Fruit fly (Drosophila melanogaster) whole organism: ENCODE results near the gene GckIII.

Source experiments
- CG8478 ChIP-seq: fragments of >200 bp; optimal IDR thresholded peaks from 2 replicates; lab custom pipeline; 2018; ENCODE audit warnings: inconsistent platforms
- Dll ChIP-seq: fragments of >200 bp; optimal IDR thresholded peaks from 2 replicates; lab custom pipeline; 2017
- EcR ChIP-seq, 2 experiments: fragments of >200 bp; optimal IDR thresholded peaks; 2 replicates each; lab custom pipeline; 2017; ENCODE audit warnings: missing biosample characterization in 2 of 2, missing genetic modification characterization in 2 of 2, missing genetic modification reagents in 2 of 2
- pan ChIP-seq: fragments of >200 bp; optimal IDR thresholded peaks from 2 replicates; lab custom pipeline; 2017
- psq ChIP-seq: fragments of >200 bp; optimal IDR thresholded peaks from 2 replicates; lab custom pipeline; 2017
- usp ChIP-seq: fragments of >200 bp; optimal IDR thresholded peaks from 2 replicates; lab custom pipeline; 2017; ENCODE audit warnings: missing biosample characterization, missing genetic modification characterization, mixed read lengths

GckIII gene

DNA sequence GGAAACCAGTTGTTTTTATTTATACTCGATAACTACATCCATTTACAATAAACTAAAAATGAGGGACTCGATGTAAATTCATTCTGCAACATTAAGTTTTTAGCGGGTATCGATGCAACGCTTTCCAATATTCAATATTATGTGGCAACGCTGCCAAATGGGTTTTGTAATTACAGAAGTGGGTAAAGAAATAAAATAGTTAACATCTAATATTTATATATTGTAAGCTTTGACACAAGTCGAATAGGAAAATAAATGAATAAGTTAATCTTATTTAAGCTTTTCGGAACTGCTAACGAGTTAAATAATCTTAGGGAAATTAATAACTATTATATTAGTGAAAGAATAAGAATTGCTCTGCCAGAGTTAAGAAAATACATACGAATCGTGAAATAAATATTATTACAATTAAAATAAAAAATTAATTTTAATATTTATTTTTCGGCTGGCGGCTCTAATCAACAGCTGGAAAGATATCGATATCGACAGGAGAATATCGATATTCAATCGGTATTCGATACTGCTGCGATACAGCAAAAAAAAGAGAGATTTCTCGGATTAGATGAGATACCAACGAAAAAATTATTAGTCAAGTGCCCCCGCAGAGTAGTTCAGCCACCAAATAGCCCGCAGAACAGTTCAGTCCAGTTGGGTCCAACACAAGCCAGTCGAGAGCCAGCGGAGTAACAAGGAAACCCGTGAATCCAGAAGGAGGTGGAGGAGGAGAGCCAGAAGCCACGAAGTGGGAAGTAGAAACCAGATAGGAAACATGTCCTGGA is at the start of gene GckIII:
Gene GckIII, plus strand, starts transcription at position 485 of the 779 bp plus-strand sequence.
- TF ChIP-seq Dll (lab: Kevin White, UChicago) (no peak), usp (GFP tag; lab: Kevin White, UChicago) (no peak), pan (lab: Kevin White, UChicago) (no peak), CG8478 (lab: Kevin White, UChicago) (no peak)

DNA sequence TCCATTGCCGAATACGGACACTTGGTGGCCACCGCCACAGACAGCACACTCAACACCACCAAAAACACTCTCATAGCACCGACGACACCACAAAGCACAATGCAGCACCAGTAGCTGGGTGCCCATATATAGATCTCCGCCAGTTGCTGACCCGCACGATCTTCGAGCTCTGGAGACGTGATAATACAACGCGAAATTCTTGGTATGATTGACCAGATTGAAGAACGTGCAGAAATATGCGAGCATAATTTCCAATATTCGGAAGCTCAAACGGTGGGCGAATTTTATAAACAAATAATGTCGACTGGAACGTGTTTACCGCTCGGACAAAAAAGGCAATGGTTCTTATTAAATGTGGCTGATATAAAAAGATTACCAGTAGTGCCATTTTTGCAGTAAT is 49.4 kb upstream of the GckIII start, which contains the start of gene CG4009:
Gene CG4009, minus strand, starts transcription at position 101 of the 400 bp plus-strand sequence.
- TF ChIP-seq Dll (lab: Kevin White, UChicago) (no peak), EcR (GFP tag; optimal IDR thresholded peaks at IDR 0.05; lab: Kevin White, UChicago) (no peak), pan (lab: Kevin White, UChicago) (no peak), usp (GFP tag; lab: Kevin White, UChicago) (no peak), CG8478 (lab: Kevin White, UChicago) (no peak), psq (lab: Kevin White, UChicago) (no peak)

DNA sequence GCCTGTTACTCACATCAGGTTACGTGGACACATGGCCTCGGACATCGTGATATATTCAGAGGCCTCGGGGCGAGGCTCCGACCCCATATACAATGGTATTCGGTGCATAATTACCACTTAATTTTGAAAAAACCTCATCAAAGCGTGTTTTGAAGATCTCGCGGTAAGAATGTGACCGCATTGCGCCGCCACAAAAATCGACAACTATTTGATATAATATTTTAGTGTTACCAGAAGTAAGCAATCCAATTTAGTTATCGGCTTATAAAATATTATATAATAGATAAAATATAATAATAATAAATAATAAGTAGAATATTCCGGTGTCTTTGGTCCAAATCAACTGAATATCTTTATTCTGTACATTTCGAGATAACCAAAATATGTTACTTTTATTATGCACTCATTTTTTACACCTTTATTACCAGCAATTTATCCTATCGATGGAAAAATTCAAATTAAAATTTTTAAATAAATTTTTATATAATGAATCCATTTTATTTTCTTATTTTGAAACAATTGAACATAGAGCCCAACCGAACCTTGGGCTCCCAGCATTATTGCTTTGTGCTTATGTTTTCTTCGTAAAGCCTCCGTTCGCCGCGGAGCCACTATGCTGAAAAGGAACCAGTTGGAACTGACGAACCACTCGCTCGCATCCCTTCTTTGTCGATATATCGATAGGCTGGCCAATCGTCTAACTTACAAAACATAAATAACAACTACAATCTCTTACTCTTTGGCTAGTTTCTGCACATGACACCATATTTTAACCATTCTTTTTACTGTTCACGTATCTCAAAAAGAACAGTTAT is 45.1 kb upstream of the GckIII start, which contains the start of the genes CG18213 and Trm7-32:
Gene CG18213, minus strand, starts transcription at position 211 of the 815 bp plus-strand sequence.
Gene Trm7-32, plus strand, starts transcription at position 690 of the 815 bp plus-strand sequence.
- TF ChIP-seq psq (lab: Kevin White, UChicago), result no peak
- no peak for TF ChIP-seq CG8478 (lab: Kevin White, UChicago)
- no peak for TF ChIP-seq EcR (GFP tag; optimal IDR thresholded peaks at IDR 0.05; lab: Kevin White, UChicago)
- TF ChIP-seq Dll (lab: Kevin White, UChicago), result no peak
- TF ChIP-seq usp (GFP tag; lab: Kevin White, UChicago), result no peak
- no peak for TF ChIP-seq pan (lab: Kevin White, UChicago)

DNA sequence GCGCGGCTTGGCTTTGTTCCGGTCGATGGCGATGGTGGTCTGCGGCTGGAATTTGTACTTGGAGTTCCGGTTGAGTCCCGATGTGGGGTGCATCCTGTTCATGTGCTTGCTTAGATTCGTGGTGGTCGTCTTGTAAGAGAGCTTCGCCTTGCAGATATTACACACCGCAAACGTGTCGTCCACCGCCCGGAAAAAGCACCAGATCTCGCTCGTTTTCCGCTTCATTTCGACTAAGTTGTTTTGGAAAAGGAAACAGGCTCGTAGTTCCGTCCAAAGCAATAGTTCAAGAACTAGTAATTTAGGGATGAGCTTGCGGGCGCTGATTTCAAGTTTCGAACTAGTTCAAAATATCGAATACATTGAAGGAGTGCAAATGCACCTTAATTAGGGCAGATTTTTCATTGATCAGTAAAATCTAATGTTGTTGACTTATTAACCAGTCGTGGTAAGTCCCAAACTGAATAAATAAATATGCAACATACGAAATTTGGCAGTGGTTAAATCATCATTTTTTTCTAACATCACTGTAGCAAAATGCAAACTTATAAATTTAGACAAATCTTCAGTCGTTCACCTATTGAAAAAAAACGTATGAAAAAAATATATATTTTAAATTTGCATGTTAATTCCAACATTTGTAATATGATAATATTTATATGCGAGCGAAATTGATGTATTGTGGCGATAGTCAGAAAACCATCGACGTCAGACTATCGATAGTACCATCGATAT is 42.3 kb upstream of the GckIII start, which contains the start of the genes bdwf and Patr-1:
Gene bdwf, minus strand, starts transcription at position 299 of the 732 bp plus-strand sequence.
Gene Patr-1, plus strand, starts transcription at position 727 of the 732 bp plus-strand sequence.
- TF ChIP-seq CG8478 (lab: Kevin White, UChicago) (no peak), psq (lab: Kevin White, UChicago) (no peak), pan (lab: Kevin White, UChicago) (no peak), usp (GFP tag; lab: Kevin White, UChicago) (no peak), Dll (lab: Kevin White, UChicago) (no peak), EcR (GFP tag; optimal IDR thresholded peaks at IDR 0.05; lab: Kevin White, UChicago) (no peak)

DNA sequence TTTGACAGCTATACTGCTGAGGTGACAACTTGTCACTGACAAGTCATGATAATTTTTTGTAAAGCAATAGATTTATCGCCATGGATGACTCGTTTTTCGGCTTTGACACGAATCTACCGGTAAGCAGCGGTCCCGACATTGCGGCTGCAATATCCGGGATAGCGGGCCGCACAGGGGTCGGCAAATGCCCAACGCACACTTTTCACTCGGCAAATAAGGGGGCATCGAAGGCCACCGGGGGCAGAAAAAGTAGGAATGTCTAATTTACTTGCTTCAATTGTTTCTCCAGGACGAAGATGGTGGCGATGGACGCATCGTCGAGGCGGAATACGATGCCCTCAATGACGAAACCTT is 41.8 kb upstream of the GckIII start:
- TF ChIP-seq EcR (GFP tag; optimal IDR thresholded peaks at IDR 0.05; lab: Kevin White, UChicago) (no peak), pan (lab: Kevin White, UChicago) (no peak), CG8478 (lab: Kevin White, UChicago) (no peak), Dll (lab: Kevin White, UChicago) (no peak), usp (GFP tag; lab: Kevin White, UChicago) (no peak), psq (lab: Kevin White, UChicago) (no peak)

DNA sequence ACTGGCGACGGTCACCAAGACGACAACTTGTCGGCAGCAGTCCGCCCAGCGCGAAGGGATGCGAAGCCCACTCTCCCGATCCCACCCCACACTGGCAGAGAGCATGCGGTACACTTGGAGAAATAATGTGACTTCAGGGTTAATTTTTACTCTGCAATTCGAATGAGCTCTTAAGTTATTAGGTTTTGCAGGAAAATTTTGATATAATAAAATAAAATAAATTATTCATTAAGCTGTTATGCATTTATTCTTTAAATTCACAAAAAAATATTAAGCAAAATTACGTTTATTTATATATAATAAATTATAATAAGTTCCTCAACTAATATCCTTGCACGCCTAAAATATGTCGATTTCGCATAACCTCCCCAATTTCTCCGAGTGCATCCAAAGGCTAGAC is 36.4 kb upstream of the GckIII start:
- TF ChIP-seq psq (lab: Kevin White, UChicago) (no peak), usp (GFP tag; lab: Kevin White, UChicago) (no peak), Dll (lab: Kevin White, UChicago) (no peak), EcR (GFP tag; optimal IDR thresholded peaks at IDR 0.05; lab: Kevin White, UChicago) (no peak), pan (lab: Kevin White, UChicago) (no peak), CG8478 (lab: Kevin White, UChicago) (no peak)

DNA sequence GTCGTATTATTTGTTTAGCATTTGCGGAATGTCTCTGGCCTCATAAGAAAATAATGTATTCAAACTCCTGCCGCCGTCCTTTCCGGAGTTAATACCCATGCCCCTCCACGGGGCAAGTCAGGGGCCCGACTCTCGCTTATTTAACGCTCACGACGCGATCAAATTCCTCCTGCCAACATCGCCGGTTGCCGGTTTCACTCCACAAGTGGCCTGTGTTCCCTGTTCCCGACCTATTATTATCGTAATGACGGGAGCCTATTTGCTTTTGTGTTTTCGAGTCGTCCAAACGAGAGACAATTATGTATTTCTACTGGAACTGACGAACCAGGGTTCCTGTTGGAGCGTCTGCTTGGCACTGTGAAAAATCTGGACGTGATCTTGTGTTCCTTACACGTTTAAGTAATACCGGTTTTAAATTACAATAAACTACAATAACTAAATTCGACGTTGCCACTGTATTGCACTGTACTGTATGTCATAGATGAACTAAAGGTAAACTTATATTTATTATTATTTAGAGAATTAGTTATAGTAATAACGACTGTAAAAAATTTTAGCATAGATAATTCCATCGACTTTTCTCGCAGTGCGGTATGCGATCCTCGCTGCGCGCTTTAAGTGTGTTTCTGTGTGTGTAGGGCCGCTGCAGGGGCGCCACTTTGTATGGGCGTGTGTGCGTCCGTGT is 32.7 kb upstream of the GckIII start:
- no peak for TF ChIP-seq CG8478 (lab: Kevin White, UChicago)
- no peak for TF ChIP-seq usp (GFP tag; lab: Kevin White, UChicago)
- no peak for TF ChIP-seq EcR (GFP tag; optimal IDR thresholded peaks at IDR 0.05; lab: Kevin White, UChicago)
- no peak for TF ChIP-seq psq (lab: Kevin White, UChicago)
- peak; percentile 37 for TF ChIP-seq Dll (lab: Kevin White, UChicago)

DNA sequence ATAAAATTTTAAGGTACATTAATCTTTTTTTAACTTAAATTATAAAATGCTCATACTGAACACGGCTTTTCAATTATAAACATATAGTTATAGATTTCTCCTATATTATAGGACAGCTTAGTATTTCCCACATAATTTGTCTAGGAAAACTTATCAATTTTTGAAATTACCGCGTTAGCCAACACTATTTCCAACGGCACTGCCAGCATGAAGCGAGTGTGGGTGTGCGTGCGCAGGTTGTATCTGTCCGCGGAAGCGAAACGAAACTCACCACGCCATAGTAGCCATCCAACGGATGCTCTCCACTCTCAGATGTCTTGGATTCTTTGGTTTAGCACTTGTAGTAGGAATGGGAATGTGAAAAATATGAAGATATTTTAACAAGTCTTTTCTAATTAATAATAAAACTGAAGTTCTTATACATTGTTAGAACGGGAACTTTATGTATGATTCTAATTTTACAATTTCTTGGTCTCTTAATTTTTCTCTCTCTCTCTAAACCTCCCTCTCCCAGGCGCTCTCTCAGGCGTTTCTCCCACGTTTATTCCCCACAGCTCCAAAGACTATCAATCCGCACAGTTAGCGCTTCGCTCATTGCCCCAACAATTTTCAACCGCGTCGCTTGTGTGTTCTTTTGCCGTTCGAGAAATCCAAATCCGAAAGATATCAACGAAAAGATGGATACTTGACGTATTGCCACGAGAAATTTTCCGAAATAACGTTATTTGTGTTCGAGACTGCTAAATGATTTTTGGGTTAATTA is 31.7 kb upstream of the GckIII start, which contains the start of gene Dad:
Gene Dad, plus strand, starts transcription at position 593 of the 763 bp plus-strand sequence.
- TF ChIP-seq pan (lab: Kevin White, UChicago) (no peak), Dll (lab: Kevin White, UChicago) (peak; percentile 90)

DNA sequence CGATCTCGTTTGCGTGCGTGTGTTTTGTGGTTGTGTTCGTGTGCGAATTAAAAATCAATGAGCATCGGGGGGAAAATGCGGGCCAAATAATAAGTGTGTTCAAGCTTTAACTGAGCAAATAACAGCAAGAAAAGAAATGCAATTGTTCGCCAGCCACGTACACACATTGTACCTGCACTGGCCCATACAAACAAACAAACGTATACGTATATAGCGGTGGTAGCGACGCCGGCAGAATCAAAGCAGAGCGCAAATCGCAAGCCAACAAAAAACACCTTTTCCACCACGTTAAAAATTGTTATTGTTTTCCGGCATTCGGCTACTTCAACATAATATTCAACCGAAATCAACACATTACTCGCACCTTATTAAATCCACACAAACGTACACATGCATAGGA is 30.8 kb upstream of the GckIII start:
- TF ChIP-seq pan (lab: Kevin White, UChicago) (no peak), psq (lab: Kevin White, UChicago) (no peak), usp (GFP tag; lab: Kevin White, UChicago) (no peak), Dll (lab: Kevin White, UChicago) (no peak), EcR (GFP tag; optimal IDR thresholded peaks at IDR 0.05; lab: Kevin White, UChicago) (no peak), CG8478 (lab: Kevin White, UChicago) (no peak)
